Worm (Caenorhabditis elegans) whole organism, L4 larva: ENCODE results near the gene nac-3.
A peak's percentile ranks its signal among the peaks of the same experiment; 100 is the strongest.

Source experiments
- F37D6.2 ChIP-seq: sonication (generic microtip); optimal IDR thresholded peaks from 2 replicates; lab custom pipeline; 2016; ENCODE audit warnings: mild to moderate bottlenecking, missing genetic modification characterization, missing compliant biosample characterization
- T20F7.1 ChIP-seq: fragments of 200-800 bp; sonication (Bioruptor generic); optimal IDR thresholded peaks from 2 replicates; lab custom pipeline; 2018; ENCODE audit warnings: mild to moderate bottlenecking, missing genetic modification characterization, missing compliant biosample characterization
- Y105C5A.15 ChIP-seq: fragments of 200-800 bp; sonication (Bioruptor generic); IDR thresholded peaks from 2 replicates; pipeline ENCODE4 v1.3.6; 2022; ENCODE audit warnings: missing genetic modification characterization, missing compliant biosample characterization
- Y75B8A.6 ChIP-seq: fragments of 200-800 bp; sonication (Bioruptor generic); IDR thresholded peaks from 2 replicates; pipeline ENCODE4 v1.3.6; 2022; ENCODE audit warnings: missing genetic modification reagents, missing genetic modification characterization, missing compliant biosample characterization
- ZK337.2 ChIP-seq: fragments of 200-800 bp; sonication (Bioruptor generic); IDR thresholded peaks from 2 replicates; pipeline ENCODE4 v1.3.6; 2022; ENCODE audit warnings: missing genetic modification reagents, missing genetic modification characterization, missing compliant biosample characterization
- ZK546.5 ChIP-seq, 2 experiments: sonication (generic microtip); optimal IDR thresholded peaks; 2 replicates each; lab custom pipeline; 2017; ENCODE audit warnings: missing biosample characterization in 2 of 2, missing genetic modification characterization in 2 of 2
- aha-1 ChIP-seq: fragments of 150-350 bp; peaks from one replicate; lab custom pipeline; 2014; ENCODE audit warnings: missing biosample characterization, missing genetic modification characterization
- ama-1 ChIP-seq: fragments of 150-350 bp; optimal IDR thresholded peaks from 2 replicates; lab custom pipeline; 2014; ENCODE audit warnings: inconsistent platforms, mixed read lengths
- daf-12 ChIP-seq: fragments of 150-350 bp; optimal IDR thresholded peaks from 2 replicates; lab custom pipeline; 2014; ENCODE audit warnings: missing biosample characterization, missing genetic modification reagents, missing genetic modification characterization
- daf-8 ChIP-seq: fragments of 200-800 bp; sonication (Bioruptor generic); IDR thresholded peaks from 2 replicates; pipeline ENCODE4 v1.3.6; 2022; ENCODE audit warnings: missing genetic modification characterization, missing compliant biosample characterization
- dmd-8 ChIP-seq: fragments of 200-800 bp; sonication (Bioruptor generic); IDR thresholded peaks from 2 replicates; pipeline ENCODE4 v1.3.6; 2022; ENCODE audit warnings: missing genetic modification characterization, missing compliant biosample characterization
- dmd-9 ChIP-seq: fragments of 200-800 bp; sonication (Bioruptor generic); IDR thresholded peaks from 2 replicates; pipeline ENCODE4 v1.3.6; 2022; ENCODE audit warnings: missing genetic modification reagents, missing genetic modification characterization, missing compliant biosample characterization
- dpl-1 ChIP-seq: fragments of 150-350 bp; optimal IDR thresholded peaks from 2 replicates; lab custom pipeline; 2014; ENCODE audit warnings: missing biosample characterization, missing genetic modification reagents, missing genetic modification characterization
- duxl-1 ChIP-seq: sonication (generic microtip); optimal IDR thresholded peaks from 2 replicates; lab custom pipeline; 2016; ENCODE audit warnings: mild to moderate bottlenecking, missing genetic modification characterization, moderate library complexity, missing compliant biosample characterization; ENCODE audit not compliant: poor library complexity
- dve-1 ChIP-seq: sonication (generic microtip); optimal IDR thresholded peaks from 2 replicates; lab custom pipeline; 2017; ENCODE audit warnings: antibody characterized with exemption, mild to moderate bottlenecking, missing genetic modification characterization, missing compliant biosample characterization; ENCODE audit not compliant: insufficient read depth
- gei-8 ChIP-seq: fragments of 200-800 bp; sonication (Bioruptor generic); optimal IDR thresholded peaks from 2 replicates; lab custom pipeline; 2018; ENCODE audit warnings: mild to moderate bottlenecking, missing genetic modification characterization, missing compliant biosample characterization
- hif-1 ChIP-seq, 2 experiments: sonication (generic microtip); optimal IDR thresholded peaks; 2 replicates each; lab custom pipeline; 2016 to 2017; ENCODE audit warnings: missing compliant biosample characterization in 2 of 2, missing genetic modification characterization in 2 of 2, missing genetic modification reagents in 2 of 2, missing genotype in 2 of 2, mild to moderate bottlenecking in 1 of 2
- hlh-11 ChIP-seq: fragments of 200-800 bp; sonication (Bioruptor generic); optimal IDR thresholded peaks from 2 replicates; lab custom pipeline; 2018; ENCODE audit warnings: mild to moderate bottlenecking, missing genetic modification characterization, missing compliant biosample characterization
- hlh-30 ChIP-seq: sonication (generic microtip); optimal IDR thresholded peaks from 2 replicates; lab custom pipeline; 2017; ENCODE audit warnings: antibody characterized with exemption, mild to moderate bottlenecking, missing genetic modification characterization, missing compliant biosample characterization; ENCODE audit not compliant: insufficient read depth
- jun-1 ChIP-seq: fragments of 150-350 bp; optimal IDR thresholded peaks from 2 replicates; lab custom pipeline; 2014; ENCODE audit warnings: missing biosample characterization, missing genetic modification reagents, missing genetic modification characterization
- lin-13 ChIP-seq: fragments of 150-350 bp; optimal IDR thresholded peaks from 2 replicates; lab custom pipeline; 2014; ENCODE audit warnings: missing biosample characterization, missing genetic modification reagents, missing genetic modification characterization
- lin-15B ChIP-seq: fragments of 150-350 bp; sonication (generic microtip); optimal IDR thresholded peaks from 3 replicates; lab custom pipeline; 2014; ENCODE audit warnings: missing biosample characterization, missing genetic modification characterization
- lsy-2 ChIP-seq, 2 experiments: fragments of 150-350 bp in 1 of 2; sonication (generic microtip) in 1 of 2; optimal IDR thresholded peaks; 2 replicates each; lab custom pipeline; 2014 to 2017; ENCODE audit warnings: missing biosample characterization in 2 of 2, missing genetic modification characterization in 2 of 2
- madf-9 ChIP-seq: fragments of 200-800 bp; sonication (Bioruptor generic); conservative IDR thresholded peaks from 2 replicates; pipeline ENCODE4 v1.3.6; 2022; ENCODE audit warnings: missing genetic modification reagents, missing genetic modification characterization, missing compliant biosample characterization
- mxl-2 ChIP-seq: fragments of 200-800 bp; sonication (Bioruptor generic); conservative IDR thresholded peaks from 2 replicates; pipeline ENCODE4 v1.3.6; 2022; ENCODE audit warnings: missing genetic modification reagents, missing genetic modification characterization, missing compliant biosample characterization
- mxl-3 ChIP-seq: fragments of 200-800 bp; sonication (Bioruptor generic); optimal IDR thresholded peaks from 2 replicates; lab custom pipeline; 2018; ENCODE audit warnings: mild to moderate bottlenecking, missing genetic modification characterization, missing compliant biosample characterization
- nhr-10 ChIP-seq: fragments of 150-350 bp; optimal IDR thresholded peaks from 2 replicates; lab custom pipeline; 2014; ENCODE audit warnings: missing biosample characterization, missing genetic modification characterization
- nhr-102 ChIP-seq: sonication (generic microtip); optimal IDR thresholded peaks from 2 replicates; lab custom pipeline; 2016; ENCODE audit warnings: mild to moderate bottlenecking, missing genetic modification characterization, moderate library complexity, missing compliant biosample characterization
- nhr-25 ChIP-seq: sonication (generic microtip); optimal IDR thresholded peaks from 2 replicates; lab custom pipeline; 2017; ENCODE audit warnings: missing genetic modification characterization, mild to moderate bottlenecking, missing compliant biosample characterization, antibody characterized with exemption, moderate library complexity, borderline replicate concordance; ENCODE audit not compliant: insufficient read depth
- nhr-28 ChIP-seq: fragments of 150-350 bp; optimal IDR thresholded peaks from 2 replicates; lab custom pipeline; 2014; ENCODE audit warnings: missing biosample characterization, missing genetic modification characterization
- nhr-42 ChIP-seq: fragments of 200-800 bp; sonication (Bioruptor generic); IDR thresholded peaks from 2 replicates; pipeline ENCODE4 v1.3.6; 2022; ENCODE audit warnings: missing genetic modification characterization, missing compliant biosample characterization
- nhr-48 ChIP-seq: sonication (generic microtip); optimal IDR thresholded peaks from 2 replicates; lab custom pipeline; 2016; ENCODE audit warnings: mild to moderate bottlenecking, missing genetic modification characterization, missing compliant biosample characterization
- nhr-6 ChIP-seq: fragments of 150-350 bp; optimal IDR thresholded peaks from 2 replicates; lab custom pipeline; 2014; ENCODE audit warnings: missing biosample characterization, missing genetic modification characterization
- pha-4 ChIP-seq, 2 experiments: fragments of 150-350 bp in 1 of 2; fragments of 200-800 bp in 1 of 2; sonication (Bioruptor generic) in 1 of 2; IDR thresholded peaks in 1 of 2; optimal IDR thresholded peaks in 1 of 2; 2 replicates each; pipeline versions ENCODE4 v1.3.6 to Lab custom; 2014 to 2022; ENCODE audit warnings: missing genetic modification characterization in 2 of 2, missing genetic modification reagents in 2 of 2, missing biosample characterization in 1 of 2, missing compliant biosample characterization in 1 of 2
- pqm-1 ChIP-seq: sonication (generic microtip); optimal IDR thresholded peaks from 2 replicates; lab custom pipeline; 2017; ENCODE audit warnings: missing biosample characterization, missing genetic modification characterization
- saeg-2 ChIP-seq: fragments of 200-800 bp; sonication (Bioruptor generic); IDR thresholded peaks from 2 replicates; pipeline ENCODE4 v1.3.6; 2022; ENCODE audit warnings: missing genetic modification reagents, missing genetic modification characterization, missing compliant biosample characterization
- sdz-12 ChIP-seq: fragments of 200-800 bp; sonication (Bioruptor generic); optimal IDR thresholded peaks from 2 replicates; lab custom pipeline; 2018; ENCODE audit warnings: mild to moderate bottlenecking, missing genetic modification characterization, missing compliant biosample characterization
- unc-130 ChIP-seq: sonication (generic microtip); optimal IDR thresholded peaks from 2 replicates; lab custom pipeline; 2016; ENCODE audit warnings: missing genetic modification reagents, missing genetic modification characterization, missing compliant biosample characterization
- unc-39 ChIP-seq: sonication (generic microtip); optimal IDR thresholded peaks from 2 replicates; lab custom pipeline; 2017; ENCODE audit warnings: missing biosample characterization, missing genetic modification characterization
- unc-62 ChIP-seq, 3 experiments: fragments of 150-350 bp in 1 of 3; sonication (generic microtip); optimal IDR thresholded peaks in 2 of 3; peaks in 1 of 3; 1 replicate in 1 of 3; 2 replicates in 2 of 3; lab custom pipeline; 2014 to 2017; ENCODE audit warnings: missing biosample characterization in 3 of 3, missing genetic modification characterization in 3 of 3, missing genetic modification reagents in 3 of 3, missing genotype in 1 of 3

nac-3 gene

DNA sequence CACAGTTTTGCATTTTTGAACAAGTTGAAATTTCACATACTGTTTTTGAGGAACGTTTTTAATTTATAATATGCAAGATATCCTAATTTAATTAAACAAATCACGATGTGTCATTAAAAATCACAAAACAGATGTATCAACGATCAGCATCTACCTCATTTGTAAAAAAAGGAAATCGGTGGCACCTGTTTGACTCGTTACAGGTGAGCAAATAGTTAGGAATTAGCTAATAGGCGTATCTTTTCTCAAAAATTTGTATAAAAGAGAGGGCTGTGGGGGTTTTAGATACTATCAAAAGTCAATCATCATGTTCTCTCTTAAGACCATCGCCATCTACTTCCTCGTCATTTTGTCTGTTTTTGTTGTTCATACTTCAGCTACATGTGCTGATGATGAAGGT, 46.5 kb downstream of the nac-3 start, which contains the start of gene T20G5.8:
Gene T20G5.8 (plus strand): TSS at position 301 of the 400 bp plus-strand sequence.
- TF ChIP-seq jun-1 (tag; lab: Kevin White, UChicago) (no peak), dmd-9 (GFP tag; lab: Robert Waterston, UW) (no peak), lin-13 (GFP tag; lab: Kevin White, UChicago) (no peak), unc-130 (GFP tag; lab: Kevin White, UChicago) (no peak), madf-9 (GFP tag; lab: Robert Waterston, UW) (no peak), pha-4 (GFP tag; IDR thresholded peaks at IDR 0.05; lab: Robert Waterston, UW) (no peak), pha-4 (tag; optimal IDR thresholded peaks at IDR 0.05; lab: Kevin White, UChicago) (no peak)

ce11 chrIII:10201235-10201634, 48.6 kb downstream of the nac-3 start, which contains the start of the genes T20G5.13 and T20G5.12:
Gene T20G5.13 (minus strand): TSS chrIII:10201335.
Gene T20G5.12 (plus strand): TSS chrIII:10201604.
- TF ChIP-seq nhr-25 (tag; lab: Kevin White, UChicago) (no peak), mxl-2 (GFP tag; lab: Robert Waterston, UW) (no peak), lsy-2 (tag; optimal IDR thresholded peaks at IDR 0.05; lab: Kevin White, UChicago) (no peak), Y75B8A.6 (GFP tag; lab: Robert Waterston, UW) (no peak), duxl-1 (no peak), lin-15B (tag; lab: Kevin White, UChicago) (no peak)

- TF ChIP-seq nhr-6, result no peak
Observed at ce11 chrIII:10202391-10202790, 49.8 kb downstream of the nac-3 start.

DNA sequence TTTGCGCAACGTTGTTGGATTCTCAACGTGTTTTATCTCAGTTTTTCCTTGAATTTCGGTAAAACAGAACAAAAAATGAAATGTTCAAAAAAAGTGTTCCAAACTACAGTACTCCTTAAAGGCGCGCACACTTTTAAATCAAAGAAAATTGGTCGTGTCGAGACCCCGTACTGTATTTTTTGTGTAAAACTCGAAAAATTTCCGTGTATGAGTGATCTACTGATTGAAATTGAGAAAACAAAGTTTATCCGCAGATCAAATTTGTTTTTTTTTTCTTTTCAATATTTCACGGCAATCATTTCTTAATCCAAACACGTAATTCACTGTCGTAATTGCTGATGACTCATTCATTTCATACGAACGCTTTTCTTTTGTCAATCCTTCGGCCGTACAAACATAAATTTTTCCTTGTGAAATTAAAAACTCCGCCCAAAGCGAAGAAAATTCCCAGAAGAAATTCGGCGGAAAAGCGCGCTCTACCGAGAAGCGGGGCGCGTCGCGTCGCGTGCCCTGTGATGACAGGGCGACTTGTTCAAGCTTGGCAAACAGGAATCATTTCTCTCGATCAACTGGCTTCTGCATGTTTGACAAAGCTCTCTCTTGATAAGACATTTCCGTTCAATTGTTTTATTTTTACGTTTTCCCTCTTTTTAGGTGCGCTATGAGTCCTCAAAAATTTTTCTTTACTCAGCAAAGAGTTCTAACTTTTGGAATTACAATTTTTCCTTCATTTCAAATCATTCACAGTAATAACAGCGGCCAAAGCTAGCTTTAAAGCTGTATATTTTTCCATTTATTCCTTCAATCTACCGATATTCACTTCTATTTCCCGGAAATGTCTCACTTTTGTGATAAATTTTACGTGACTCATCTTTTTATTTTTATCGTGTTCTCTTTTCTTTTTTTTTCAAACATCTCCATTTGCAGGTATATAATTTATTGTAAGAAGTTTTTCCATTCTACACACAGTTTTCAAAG, 50.6 kb downstream of the nac-3 start, which contains the start of gene chc-1:
Gene chc-1 (plus strand): TSS at position 928 of the 978 bp plus-strand sequence.
- TF ChIP-seq T20F7.1 (GFP tag; lab: Kevin White, UChicago), result no peak
- no peak for TF ChIP-seq nhr-10 (tag; lab: Kevin White, UChicago)
- no peak for TF ChIP-seq Y105C5A.15 (GFP tag; lab: Robert Waterston, UW)
- TF ChIP-seq nhr-42, result no peak
- no peak for TF ChIP-seq F37D6.2 (tag; lab: Kevin White, UChicago)
- TF ChIP-seq saeg-2 (GFP tag; lab: Robert Waterston, UW), result no peak
- peak; percentile 50 for TF ChIP-seq pqm-1
- peak; percentile 49 for TF ChIP-seq hlh-11 (tag; lab: Kevin White, UChicago)
- peak; percentile 62 for TF ChIP-seq aha-1 (tag; lab: Kevin White, UChicago)
- TF ChIP-seq nhr-28 (tag; lab: Kevin White, UChicago), result peak; percentile 36
- no peak for TF ChIP-seq ZK546.5 (tag; optimal IDR thresholded peaks at IDR 0.05; lab: Kevin White, UChicago)
- no peak for TF ChIP-seq lin-13 (GFP tag; lab: Kevin White, UChicago)
- TF ChIP-seq unc-62 (GFP tag; optimal IDR thresholded peaks at IDR 0.05 in 1 of 2; lab: Kevin White, UChicago), result no peak
- no peak for TF ChIP-seq unc-62 (tag; optimal IDR thresholded peaks at IDR 0.05; lab: Kevin White, UChicago)
- peak; percentile 1 for TF ChIP-seq mxl-3
- no peak for TF ChIP-seq daf-12 (tag; lab: Kevin White, UChicago)
- peak in 1 of 2 experiments; percentile 4 for TF ChIP-seq hif-1 (tag; optimal IDR thresholded peaks at IDR 0.05; lab: Kevin White, UChicago)
- TF ChIP-seq nhr-48 (tag; lab: Kevin White, UChicago), result no peak
- no peak for TF ChIP-seq sdz-12 (GFP tag; lab: Kevin White, UChicago)
- no peak for TF ChIP-seq Y75B8A.6 (GFP tag; lab: Robert Waterston, UW)
- no peak for TF ChIP-seq dmd-9 (GFP tag; lab: Robert Waterston, UW)
- TF ChIP-seq dpl-1, result peak; percentile 17
- TF ChIP-seq gei-8 (GFP tag; lab: Kevin White, UChicago), result no peak
- peak; percentile 48 for TF ChIP-seq ama-1 (lab: Kevin White, UChicago)
- no peak for TF ChIP-seq dmd-8 (GFP tag; lab: Robert Waterston, UW)
- no peak for TF ChIP-seq daf-8
- TF ChIP-seq nhr-102, result no peak
- TF ChIP-seq lsy-2 (tag; optimal IDR thresholded peaks at IDR 0.05; lab: Kevin White, UChicago), result peak in 1 of 2 experiments; percentile 45
- peak; percentile 64 for TF ChIP-seq hlh-30
- TF ChIP-seq lin-15B (tag; lab: Kevin White, UChicago), result no peak
- no peak for TF ChIP-seq unc-39 (tag; lab: Kevin White, UChicago)
- no peak for TF ChIP-seq ZK337.2 (GFP tag; lab: Robert Waterston, UW)
- peak; percentile 49 for TF ChIP-seq dve-1 (tag; lab: Kevin White, UChicago)
- TF ChIP-seq madf-9 (GFP tag; lab: Robert Waterston, UW), result no peak
